Worm (Caenorhabditis elegans): ENCODE measurements around the gene T01G5.6.
A peak's percentile ranks its signal among the peaks of the same experiment; 100 is the strongest.

Gene T01G5.6

DNA sequence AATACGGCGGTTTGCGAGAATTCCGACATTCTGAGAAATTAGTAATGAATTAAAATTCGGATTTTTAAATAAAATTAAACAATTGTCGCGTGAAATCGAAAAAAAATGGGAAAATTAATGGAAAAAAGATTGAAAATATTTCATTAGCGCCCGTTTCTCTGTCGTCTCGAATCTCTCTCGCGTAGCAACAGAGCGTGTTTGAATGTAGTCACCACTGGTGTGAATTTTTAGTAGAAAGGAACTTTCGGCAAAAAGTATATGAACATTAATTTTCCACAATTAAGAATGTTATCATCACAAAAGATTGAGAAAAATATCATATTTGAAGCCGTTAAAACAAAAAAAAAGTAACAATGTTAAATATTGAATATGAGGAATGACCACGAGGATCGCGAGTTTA lies 22.9 kb upstream of the T01G5.6 start, which contains the start of gene aipl-1 (continued):
- no peak for TF ChIP-seq ces-1 (GFP tag; optimal IDR thresholded peaks at IDR 0.05)
- TF ChIP-seq nhr-71 (tag; optimal IDR thresholded peaks at IDR 0.05), result peak; percentile 87
- no peak for TF ChIP-seq unc-98 (GFP tag; IDR thresholded peaks at IDR 0.05)
- TF ChIP-seq ztf-11 (tag; optimal IDR thresholded peaks at IDR 0.05), result peak in 1 of 2 experiments; percentile 67
- peak; percentile 70 for TF ChIP-seq tbx-2 (tag; optimal IDR thresholded peaks at IDR 0.05)
- TF ChIP-seq C16A3.4 (tag; optimal IDR thresholded peaks at IDR 0.05), result peak; percentile 94
- TF ChIP-seq sup-37 (GFP tag; optimal IDR thresholded peaks at IDR 0.05), result no peak
- TF ChIP-seq sox-4 (tag; optimal IDR thresholded peaks at IDR 0.05), result no peak
- TF ChIP-seq nhr-85 (tag), result peak; percentile 47
- peak; percentile 89 for TF ChIP-seq pax-3 (tag; optimal IDR thresholded peaks at IDR 0.05)
- no peak for TF ChIP-seq pqm-1 (tag; optimal IDR thresholded peaks at IDR 0.05)
- peak; percentile 78 for TF ChIP-seq vab-15 (tag; optimal IDR thresholded peaks at IDR 0.05)
- no peak for TF ChIP-seq zag-1 (tag; optimal IDR thresholded peaks at IDR 0.05)
- no peak for TF ChIP-seq nhr-28 (tag; optimal IDR thresholded peaks at IDR 0.05)
- no peak for TF ChIP-seq pag-3 (tag; optimal IDR thresholded peaks at IDR 0.05; ENCODE audit: borderline replicate concordance, insufficient read depth)
- peak; percentile 74 to 92 for TF ChIP-seq lsy-2 (tag; optimal IDR thresholded peaks at IDR 0.05)
- peak; percentile 86 for TF ChIP-seq snu-23 (GFP tag; optimal IDR thresholded peaks at IDR 0.05)
- TF ChIP-seq mef-2 (tag; optimal IDR thresholded peaks at IDR 0.05), result peak; percentile 43
- TF ChIP-seq unc-62 (GFP tag; optimal IDR thresholded peaks at IDR 0.05), result no peak
- peak; percentile 88 to 95 for TF ChIP-seq lin-35 (GFP tag; optimal IDR thresholded peaks at IDR 0.05)
- TF ChIP-seq skn-1 (tag; optimal IDR thresholded peaks at IDR 0.05), result peak; percentile 86
- no peak for TF ChIP-seq unc-30 (tag; optimal IDR thresholded peaks at IDR 0.05)
- peak; percentile 76 for TF ChIP-seq unc-130 (tag; optimal IDR thresholded peaks at IDR 0.05)
- peak in 2 of 6 experiments; percentile 9 to 83 for TF ChIP-seq elt-3 (tag; optimal IDR thresholded peaks at IDR 0.05)
- peak; percentile 49 for TF ChIP-seq unc-86 (tag; optimal IDR thresholded peaks at IDR 0.05)
- TF ChIP-seq mab-9 (GFP tag; IDR thresholded peaks at IDR 0.05), result no peak
- peak; percentile 72; the same call in 1 of the 2 replicates for TF ChIP-seq nhr-19 (GFP tag; conservative IDR thresholded peaks at IDR 0.05)
- peak; percentile 47 for TF ChIP-seq fkh-10 (GFP tag; optimal IDR thresholded peaks at IDR 0.05)
- TF ChIP-seq tlp-1 (tag; optimal IDR thresholded peaks at IDR 0.05), result no peak
- peak; percentile 83 for TF ChIP-seq lir-3 (tag; optimal IDR thresholded peaks at IDR 0.05; ENCODE audit: poor library complexity)
- peak; percentile 86 for TF ChIP-seq lin-14 (GFP tag; optimal IDR thresholded peaks at IDR 0.05)
- TF ChIP-seq lin-15B (tag; optimal IDR thresholded peaks at IDR 0.05), result peak; percentile 94
- TF ChIP-seq grh-1 (GFP tag; IDR thresholded peaks at IDR 0.05), result 0 out of 2 replicates have a peak, but pooled peaks have one; percentile 11
- no peak for TF ChIP-seq ets-5 (GFP tag; IDR thresholded peaks at IDR 0.05)
- TF ChIP-seq ztf-4 (tag; optimal IDR thresholded peaks at IDR 0.05), result no peak
- TF ChIP-seq ceh-82 (tag; optimal IDR thresholded peaks at IDR 0.05), result peak; percentile 79 to 92 (median 87)
- no peak for TF ChIP-seq egl-27 (tag; optimal IDR thresholded peaks at IDR 0.05)
- TF ChIP-seq nhr-77 (tag; optimal IDR thresholded peaks at IDR 0.05), result peak; percentile 76
- TF ChIP-seq irx-1 (tag; optimal IDR thresholded peaks at IDR 0.05), result peak; percentile 13
- peak; percentile 26 for TF ChIP-seq ama-1 (optimal IDR thresholded peaks at IDR 0.05)
- no peak for TF ChIP-seq nhr-76 (tag; optimal IDR thresholded peaks at IDR 0.05)
- TF ChIP-seq C04F5.9 (tag; optimal IDR thresholded peaks at IDR 0.05), result no peak
- TF ChIP-seq efl-3 (GFP tag; optimal IDR thresholded peaks at IDR 0.05), result no peak
- TF ChIP-seq aha-1 (tag; optimal IDR thresholded peaks at IDR 0.05), result no peak
- TF ChIP-seq Y116A8C.19 (tag; optimal IDR thresholded peaks at IDR 0.05; ENCODE audit: borderline replicate concordance), result no peak

Measured in whole organism, L1 larva.